Worm (Caenorhabditis elegans) whole organism, L2 larva: ENCODE data around the gene R02F11.12.

Experiments used
- C34F6.9 ChIP-seq: fragments of 150-350 bp; optimal IDR thresholded peaks from 2 replicates; lab custom pipeline; 2014; ENCODE audit warnings: missing biosample characterization, missing genetic modification characterization
- F13H6.1 ChIP-seq: sonication (generic microtip); optimal IDR thresholded peaks from 2 replicates; lab custom pipeline; 2016; ENCODE audit warnings: missing genetic modification characterization, missing compliant biosample characterization
- R02D3.7 ChIP-seq: fragments of 150-350 bp; optimal IDR thresholded peaks from 2 replicates; lab custom pipeline; 2014; ENCODE audit warnings: missing biosample characterization, missing genetic modification characterization
- Y55F3AM.14 ChIP-seq: fragments of 200-800 bp; sonication (Bioruptor generic); optimal IDR thresholded peaks from 2 replicates; lab custom pipeline; 2018; ENCODE audit warnings: mild to moderate bottlenecking, missing genetic modification characterization, missing compliant biosample characterization
- ZK546.5 ChIP-seq: sonication (generic microtip); optimal IDR thresholded peaks from 2 replicates; lab custom pipeline; 2017; ENCODE audit warnings: missing biosample characterization, missing genetic modification characterization
- ama-1 ChIP-seq: fragments of 150-350 bp; optimal IDR thresholded peaks from 2 replicates; lab custom pipeline; 2018; ENCODE audit warnings: inconsistent platforms
- blmp-1 ChIP-seq: sonication (generic microtip); optimal IDR thresholded peaks from 2 replicates; lab custom pipeline; 2017; ENCODE audit warnings: missing genetic modification characterization, mild to moderate bottlenecking, missing compliant biosample characterization, antibody characterized with exemption, moderate library complexity; ENCODE audit not compliant: insufficient read depth
- ceh-16 ChIP-seq: fragments of 150-350 bp; optimal IDR thresholded peaks from 2 replicates; lab custom pipeline; 2014; ENCODE audit warnings: missing biosample characterization, missing genetic modification characterization
- ceh-82 ChIP-seq: fragments of 150-350 bp; optimal IDR thresholded peaks from 2 replicates; lab custom pipeline; 2014; ENCODE audit warnings: missing biosample characterization, missing genetic modification characterization
- crh-2 ChIP-seq: sonication (generic microtip); optimal IDR thresholded peaks from 2 replicates; lab custom pipeline; 2017; ENCODE audit warnings: missing biosample characterization, missing genetic modification characterization
- elt-1 ChIP-seq: fragments of 150-350 bp; optimal IDR thresholded peaks from 2 replicates; lab custom pipeline; 2014; ENCODE audit warnings: missing biosample characterization, missing genetic modification characterization
- elt-3 ChIP-seq: sonication (generic microtip); optimal IDR thresholded peaks from 2 replicates; lab custom pipeline; 2017; ENCODE audit warnings: missing biosample characterization, missing genetic modification characterization
- fos-1 ChIP-seq: fragments of 150-350 bp; optimal IDR thresholded peaks from 2 replicates; lab custom pipeline; 2014; ENCODE audit warnings: missing biosample characterization, missing genetic modification characterization
- gmeb-1 ChIP-seq: fragments of 150-350 bp; optimal IDR thresholded peaks from 2 replicates; lab custom pipeline; 2014; ENCODE audit warnings: missing biosample characterization, missing genetic modification characterization
- lin-11 ChIP-seq: fragments of 150-350 bp; sonication (generic microtip); optimal IDR thresholded peaks from 2 replicates; lab custom pipeline; 2014; ENCODE audit warnings: missing biosample characterization, missing genetic modification characterization, inconsistent platforms, mixed read lengths
- lin-13 ChIP-seq: fragments of 150-350 bp; optimal IDR thresholded peaks from 2 replicates; lab custom pipeline; 2014; ENCODE audit warnings: missing biosample characterization, missing genetic modification reagents, missing genetic modification characterization
- lsy-2 ChIP-seq, 2 experiments: fragments of 150-350 bp in 1 of 2; sonication (generic microtip) in 1 of 2; optimal IDR thresholded peaks; 2 replicates each; lab custom pipeline; 2014 to 2017; ENCODE audit warnings: missing biosample characterization in 2 of 2, missing genetic modification characterization in 2 of 2
- mab-5 ChIP-seq: fragments of 150-350 bp; optimal IDR thresholded peaks from 2 replicates; lab custom pipeline; 2014; ENCODE audit warnings: missing biosample characterization, missing genetic modification characterization
- mbf-1 ChIP-seq: sonication (generic microtip); optimal IDR thresholded peaks from 2 replicates; lab custom pipeline; 2017; ENCODE audit warnings: missing biosample characterization, missing genetic modification characterization
- nhr-11 ChIP-seq: fragments of 150-350 bp; optimal IDR thresholded peaks from 2 replicates; lab custom pipeline; 2014; ENCODE audit warnings: missing biosample characterization, missing genetic modification characterization
- nhr-129 ChIP-seq: fragments of 150-350 bp; optimal IDR thresholded peaks from 2 replicates; lab custom pipeline; 2014; ENCODE audit warnings: missing biosample characterization, missing genetic modification characterization
- nhr-21 ChIP-seq: fragments of 150-350 bp; optimal IDR thresholded peaks from 2 replicates; lab custom pipeline; 2014; ENCODE audit warnings: missing biosample characterization, missing genetic modification characterization
- nhr-237 ChIP-seq: fragments of 150-350 bp; optimal IDR thresholded peaks from 2 replicates; lab custom pipeline; 2014; ENCODE audit warnings: missing biosample characterization, missing genetic modification characterization
- nhr-25 ChIP-seq: fragments of 150-350 bp; sonication (generic microtip); optimal IDR thresholded peaks from 3 replicates; lab custom pipeline; 2014; ENCODE audit warnings: missing biosample characterization, missing genetic modification characterization
- nhr-77 ChIP-seq: fragments of 150-350 bp; optimal IDR thresholded peaks from 2 replicates; lab custom pipeline; 2014; ENCODE audit warnings: missing biosample characterization, missing genetic modification characterization
- sem-4 ChIP-seq: fragments of 150-350 bp; optimal IDR thresholded peaks from 2 replicates; lab custom pipeline; 2014; ENCODE audit warnings: missing biosample characterization, missing genetic modification reagents, missing genetic modification characterization
- skn-1 ChIP-seq: sonication (generic microtip); optimal IDR thresholded peaks from 2 replicates; lab custom pipeline; 2017; ENCODE audit warnings: missing biosample characterization, missing genetic modification characterization
- sma-3 ChIP-seq: sonication (generic microtip); optimal IDR thresholded peaks from 2 replicates; lab custom pipeline; 2016; ENCODE audit warnings: missing genetic modification reagents, missing genetic modification characterization, missing compliant biosample characterization
- sma-9 ChIP-seq, 2 experiments: fragments of 150-350 bp in 1 of 2; sonication (generic microtip) in 1 of 2; optimal IDR thresholded peaks; 2 replicates each; lab custom pipeline; 2014 to 2016; ENCODE audit warnings: missing genetic modification characterization in 2 of 2, mild to moderate bottlenecking in 1 of 2, missing biosample characterization in 1 of 2, missing compliant biosample characterization in 1 of 2, missing genetic modification reagents in 1 of 2, moderate library complexity in 1 of 2
- unc-55 ChIP-seq: fragments of 150-350 bp; sonication (generic microtip); optimal IDR thresholded peaks from 3 replicates; lab custom pipeline; 2014; ENCODE audit warnings: missing biosample characterization, missing genetic modification reagents, missing genetic modification characterization
- zag-1 ChIP-seq: fragments of 150-350 bp; optimal IDR thresholded peaks from 2 replicates; lab custom pipeline; 2014; ENCODE audit warnings: missing biosample characterization, missing genetic modification characterization
- ztf-11 ChIP-seq: sonication (generic microtip); optimal IDR thresholded peaks from 2 replicates; lab custom pipeline; 2017; ENCODE audit warnings: missing biosample characterization, missing genetic modification characterization
- ztf-4 ChIP-seq: fragments of 150-350 bp; optimal IDR thresholded peaks from 2 replicates; lab custom pipeline; 2014; ENCODE audit warnings: missing biosample characterization, missing genetic modification characterization

R02F11.12 gene

DNA sequence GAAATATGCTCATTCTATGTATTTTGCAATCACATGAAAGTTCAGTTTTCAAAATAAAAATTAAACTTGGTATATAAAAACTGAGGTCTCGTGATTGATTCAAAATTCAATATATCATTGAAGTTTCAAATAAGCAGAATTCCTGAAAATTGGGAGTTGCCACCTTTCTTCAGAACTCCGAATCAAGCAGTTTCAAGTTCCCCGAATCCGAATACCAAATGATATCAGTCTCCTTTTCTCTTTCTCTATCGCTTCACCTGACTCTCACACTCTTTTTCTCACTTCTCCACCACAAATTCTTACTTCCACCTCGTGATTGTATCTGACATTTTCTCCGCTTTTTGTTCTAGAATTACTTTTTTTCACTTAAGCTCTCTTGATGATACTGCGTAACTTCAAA lies 3.8 kb downstream of the R02F11.12 start, which contains the start of gene R02F11.2:
Gene R02F11.2 (plus strand): TSS at position 292 of the 400 bp plus-strand sequence.
- peak; percentile 43 for TF ChIP-seq ztf-4 (tag; lab: Kevin White, UChicago)
- peak; percentile 14 for TF ChIP-seq C34F6.9 (tag; lab: Kevin White, UChicago)
- TF ChIP-seq nhr-21 (tag; lab: Kevin White, UChicago), result peak; percentile 36
- no peak for TF ChIP-seq nhr-237 (tag; lab: Kevin White, UChicago)

- TF ChIP-seq ZK546.5 (no peak), nhr-25 (tag; lab: Kevin White, UChicago) (no peak), C34F6.9 (tag; lab: Kevin White, UChicago) (no peak), nhr-11 (no peak), sma-9 (GFP tag; optimal IDR thresholded peaks at IDR 0.05; lab: Kevin White, UChicago) (no peak), sma-9 (tag; optimal IDR thresholded peaks at IDR 0.05; lab: Kevin White, UChicago) (no peak), R02D3.7 (tag; lab: Kevin White, UChicago) (no peak), ceh-16 (tag; lab: Kevin White, UChicago) (no peak), ceh-82 (tag; lab: Kevin White, UChicago) (no peak), ztf-11 (tag; lab: Kevin White, UChicago) (no peak), blmp-1 (tag; lab: Kevin White, UChicago) (no peak)
Measured at ce11 chrV:4800794-4801193, 10.3 kb downstream of the R02F11.12 start, which contains the start of gene R02F11.1. Gene R02F11.1 (plus strand): TSS chrV:4801094.

DNA sequence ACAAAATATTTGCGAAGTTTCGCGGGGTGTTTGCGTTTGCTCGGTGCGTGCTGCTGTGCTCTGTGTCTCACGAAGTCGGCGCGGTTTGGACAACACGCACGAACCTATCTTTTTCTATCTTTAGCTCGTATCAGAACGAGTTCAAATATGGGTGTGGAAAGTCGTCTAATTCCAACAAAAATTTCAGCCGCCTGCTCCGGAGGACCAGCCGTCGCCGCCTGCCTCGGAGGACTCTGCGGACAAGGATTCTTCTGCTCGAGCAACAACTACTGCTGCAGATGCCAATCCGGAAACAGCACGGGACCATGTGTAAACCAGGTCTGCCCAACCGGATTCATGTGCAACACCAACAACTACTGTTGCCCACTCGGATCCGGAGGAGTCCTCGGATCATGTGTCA lies 11.5 kb downstream of the R02F11.12 start:
- TF ChIP-seq lin-11 (no peak), mbf-1 (tag; lab: Kevin White, UChicago) (no peak)

- no peak for TF ChIP-seq ztf-4 (tag; lab: Kevin White, UChicago)
- TF ChIP-seq elt-1, result no peak
- TF ChIP-seq ceh-16 (tag; lab: Kevin White, UChicago), result no peak
Measured at ce11 chrV:4805847-4806246, 15.4 kb downstream of the R02F11.12 start, which contains the start of gene R02F11.3. Gene R02F11.3 (minus strand): TSS chrV:4805947.

DNA sequence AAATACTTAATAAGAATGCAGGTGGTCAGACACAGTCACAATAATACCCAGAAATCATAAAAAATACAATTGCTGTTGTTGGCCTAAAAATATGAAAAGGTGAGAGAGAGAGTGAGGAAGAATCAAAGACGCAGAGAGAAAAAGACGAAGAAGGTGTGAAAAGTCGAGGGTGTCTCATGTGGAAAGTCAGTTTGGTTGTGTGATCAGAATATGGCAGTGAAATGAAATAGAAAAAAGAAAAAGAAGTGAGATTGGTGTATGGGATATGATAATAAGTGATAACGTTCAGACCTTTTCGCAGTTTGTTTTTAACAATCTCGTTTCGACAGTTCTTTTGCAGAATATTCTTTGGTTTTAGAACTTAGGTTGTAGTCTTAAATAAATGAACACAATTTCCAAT lies 16.4 kb downstream of the R02F11.12 start:
- TF ChIP-seq ZK546.5 (no peak), Y55F3AM.14 (GFP tag; lab: Kevin White, UChicago) (no peak), ztf-4 (tag; lab: Kevin White, UChicago) (peak; percentile 22), nhr-237 (tag; lab: Kevin White, UChicago) (no peak), ztf-11 (tag; lab: Kevin White, UChicago) (no peak), nhr-21 (tag; lab: Kevin White, UChicago) (no peak), blmp-1 (tag; lab: Kevin White, UChicago) (peak; percentile 1), nhr-25 (tag; lab: Kevin White, UChicago) (no peak), elt-3 (tag; lab: Kevin White, UChicago) (no peak), ceh-82 (tag; lab: Kevin White, UChicago) (no peak), nhr-77 (no peak), lin-11 (no peak), lsy-2 (tag; optimal IDR thresholded peaks at IDR 0.05; lab: Kevin White, UChicago) (no peak), crh-2 (tag; lab: Kevin White, UChicago) (no peak), unc-55 (GFP tag; lab: Kevin White, UChicago) (no peak), mab-5 (tag; lab: Kevin White, UChicago) (no peak), ama-1 (lab: Kevin White, UChicago) (no peak)
- TF ChIP-seq, all 48 proteins: peak for 2

DNA sequence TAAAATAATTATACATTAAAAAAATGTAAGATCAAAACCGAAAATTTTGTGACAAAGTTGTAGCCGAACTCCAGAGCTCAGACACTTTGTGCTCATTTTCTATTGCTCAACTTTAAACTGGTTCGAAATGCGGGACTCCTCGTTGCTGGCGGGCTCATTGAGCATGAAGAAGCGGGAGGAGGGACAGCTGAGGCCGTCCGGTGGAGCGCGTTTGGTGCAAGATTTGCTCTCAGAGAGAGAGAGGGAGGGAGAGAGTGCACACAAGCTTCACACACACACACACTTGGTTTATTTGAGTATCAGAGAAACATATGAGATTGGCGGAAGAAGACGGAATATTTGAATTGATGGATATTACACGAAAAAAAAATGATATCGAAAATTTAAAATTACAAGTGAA lies 20.2 kb downstream of the R02F11.12 start:
- TF ChIP-seq mab-5 (tag; lab: Kevin White, UChicago) (no peak), C34F6.9 (tag; lab: Kevin White, UChicago) (peak; percentile 76), nhr-25 (tag; lab: Kevin White, UChicago) (no peak), lin-13 (GFP tag; lab: Kevin White, UChicago) (peak; percentile 48), fos-1 (tag; lab: Kevin White, UChicago) (no peak), unc-55 (GFP tag; lab: Kevin White, UChicago) (peak; percentile 81), gmeb-1 (tag; lab: Kevin White, UChicago) (no peak), zag-1 (tag; lab: Kevin White, UChicago) (peak; percentile 59), skn-1 (tag; lab: Kevin White, UChicago) (no peak), ztf-11 (tag; lab: Kevin White, UChicago) (no peak), ZK546.5 (no peak), sma-3 (GFP tag; lab: Kevin White, UChicago) (no peak), crh-2 (tag; lab: Kevin White, UChicago) (peak; percentile 8), mbf-1 (tag; lab: Kevin White, UChicago) (no peak), ceh-82 (tag; lab: Kevin White, UChicago) (no peak), ztf-4 (tag; lab: Kevin White, UChicago) (no peak), lsy-2 (tag; optimal IDR thresholded peaks at IDR 0.05; lab: Kevin White, UChicago) (peak in 1 of 2 experiments; percentile 55), Y55F3AM.14 (GFP tag; lab: Kevin White, UChicago) (peak; percentile 31), elt-1 (no peak), lin-11 (peak; percentile 41), F13H6.1 (tag; lab: Kevin White, UChicago) (peak; percentile 49), nhr-129 (tag; lab: Kevin White, UChicago) (peak; percentile 67), R02D3.7 (tag; lab: Kevin White, UChicago) (no peak), sem-4 (tag; lab: Kevin White, UChicago) (no peak)
